Fruit fly (Drosophila melanogaster): ENCODE measurements around the gene Sce.

dm6 chr3R:27662857-27663256, 19.0 kb downstream of the Sce start:
- TF ChIP-seq Snoo (tag; optimal IDR thresholded peaks at IDR 0.05): no peak
- TF ChIP-seq CG4496 (GFP tag; IDR thresholded peaks at IDR 0.05): no peak
- no peak for TF ChIP-seq CG9948 (tag; optimal IDR thresholded peaks at IDR 0.05)
- TF ChIP-seq EcR (GFP tag; optimal IDR thresholded peaks at IDR 0.05): no peak
- no peak for TF ChIP-seq CG14655 (GFP tag; optimal IDR thresholded peaks at IDR 0.05)
- no peak for TF ChIP-seq CG32121 (GFP tag; IDR thresholded peaks at IDR 0.05)
- TF ChIP-seq fd96Ca (GFP tag; IDR thresholded peaks at IDR 0.05): no peak
- no peak for TF ChIP-seq CG34367 (tag; optimal IDR thresholded peaks at IDR 0.05)
- TF ChIP-seq CG17806 (tag; optimal IDR thresholded peaks at IDR 0.05): no peak
- TF ChIP-seq CG13204 (GFP tag; optimal IDR thresholded peaks at IDR 0.05): no peak

Measured in whole organism, pupa.